Fruit fly (Drosophila melanogaster): Measurements from ENCODE around the gene CG31224.

- TF ChIP-seq Myc (optimal IDR thresholded peaks at IDR 0.05) (no peak), psq (optimal IDR thresholded peaks at IDR 0.05) (no peak), Sin3A (optimal IDR thresholded peaks at IDR 0.05) (no peak), ttk (optimal IDR thresholded peaks at IDR 0.05) (no peak), h (optimal IDR thresholded peaks at IDR 0.05) (no peak)
Measured at dm6 chr3R:18669812-18670211, 10.7 kb upstream of the CG31224 start.
